Worm (Caenorhabditis elegans): ENCODE data around the gene ifas-2.

ce11 chrV:16853956-16854683 is 34.6 kb downstream of the ifas-2 start, which contains the start of the genes clec-35 and clec-27:
- no peak for TF ChIP-seq nhr-12 (tag; optimal IDR thresholded peaks at IDR 0.05)
- no peak for TF ChIP-seq nhr-237 (tag; optimal IDR thresholded peaks at IDR 0.05)

Measured in whole organism, mixed stage, embryonic.